Worm (Caenorhabditis elegans) whole organism, late embryonic: ENCODE results near the gene C35A5.6.

Experiments used
- K09A11.1 ChIP-seq: sonication (generic microtip); optimal IDR thresholded peaks from 2 replicates; lab custom pipeline; 2017; ENCODE audit warnings: antibody characterized with exemption, mild to moderate bottlenecking, missing genetic modification characterization, missing compliant biosample characterization; ENCODE audit not compliant: insufficient read depth
- T23F11.4 ChIP-seq: fragments of 200-800 bp; sonication (Bioruptor generic); optimal IDR thresholded peaks from 2 replicates; lab custom pipeline; 2018; ENCODE audit warnings: mild to moderate bottlenecking, missing genetic modification characterization, missing compliant biosample characterization
- ceh-19 ChIP-seq: fragments of 200-800 bp; sonication (Bioruptor generic); optimal IDR thresholded peaks from 2 replicates; lab custom pipeline; 2018; ENCODE audit warnings: mild to moderate bottlenecking, missing genetic modification characterization, missing compliant biosample characterization
- ceh-2 ChIP-seq: sonication (generic microtip); optimal IDR thresholded peaks from 2 replicates; lab custom pipeline; 2016; ENCODE audit warnings: missing genotype, missing genetic modification characterization, missing compliant biosample characterization
- ceh-22 ChIP-seq: sonication (generic microtip); optimal IDR thresholded peaks from 2 replicates; lab custom pipeline; 2017; ENCODE audit warnings: missing biosample characterization, missing genetic modification characterization
- ceh-30 ChIP-seq: fragments of 150-350 bp; optimal IDR thresholded peaks from 2 replicates; lab custom pipeline; 2014; ENCODE audit warnings: missing biosample characterization, missing genetic modification characterization
- ceh-48 ChIP-seq: sonication (generic microtip); optimal IDR thresholded peaks from 2 replicates; lab custom pipeline; 2016; ENCODE audit warnings: missing genetic modification characterization, inconsistent platforms, missing compliant biosample characterization
- ceh-6 ChIP-seq: fragments of 200-800 bp; sonication (Bioruptor generic); optimal IDR thresholded peaks from 2 replicates; lab custom pipeline; 2018; ENCODE audit warnings: mild to moderate bottlenecking, missing genetic modification characterization, missing compliant biosample characterization
- che-1 ChIP-seq: sonication (generic microtip); optimal IDR thresholded peaks from 2 replicates; lab custom pipeline; 2016; ENCODE audit warnings: mild to moderate bottlenecking, missing genetic modification characterization, missing compliant biosample characterization
- dmd-4 ChIP-seq: sonication (generic microtip); optimal IDR thresholded peaks from 2 replicates; lab custom pipeline; 2016; ENCODE audit warnings: borderline replicate concordance, missing genetic modification characterization, missing compliant biosample characterization
- elt-2 ChIP-seq: sonication (generic microtip); optimal IDR thresholded peaks from 2 replicates; lab custom pipeline; 2016; ENCODE audit warnings: missing genetic modification reagents, missing genetic modification characterization, missing compliant biosample characterization
- ets-4 ChIP-seq: sonication (generic microtip); optimal IDR thresholded peaks from 2 replicates; lab custom pipeline; 2016; ENCODE audit warnings: missing genetic modification characterization, missing compliant biosample characterization
- eyg-1 ChIP-seq: sonication (generic microtip); optimal IDR thresholded peaks from 2 replicates; lab custom pipeline; 2016; ENCODE audit warnings: missing genotype, missing genetic modification characterization, missing compliant biosample characterization
- fax-1 ChIP-seq: sonication (generic microtip); optimal IDR thresholded peaks from 2 replicates; lab custom pipeline; 2016; ENCODE audit warnings: missing genotype, missing genetic modification characterization, missing compliant biosample characterization
- fkh-10 ChIP-seq: fragments of 150-350 bp; optimal IDR thresholded peaks from 2 replicates; lab custom pipeline; 2014; ENCODE audit warnings: missing biosample characterization, missing genetic modification reagents, missing genetic modification characterization
- gmeb-2 ChIP-seq: sonication (generic microtip); optimal IDR thresholded peaks from 2 replicates; lab custom pipeline; 2016; ENCODE audit warnings: missing genetic modification characterization, inconsistent platforms, missing compliant biosample characterization
- hlh-15 ChIP-seq: sonication (generic microtip); optimal IDR thresholded peaks from 2 replicates; lab custom pipeline; 2016; ENCODE audit warnings: missing genetic modification characterization, missing compliant biosample characterization
- hlh-30 ChIP-seq: sonication (generic microtip); optimal IDR thresholded peaks from 2 replicates; lab custom pipeline; 2017; ENCODE audit warnings: antibody characterized with exemption, missing genetic modification characterization, missing compliant biosample characterization; ENCODE audit not compliant: insufficient read depth
- hlh-6 ChIP-seq: sonication (generic microtip); optimal IDR thresholded peaks from 2 replicates; lab custom pipeline; 2016; ENCODE audit warnings: missing genotype, missing genetic modification characterization, missing compliant biosample characterization
- lim-6 ChIP-seq: sonication (generic microtip); optimal IDR thresholded peaks from 2 replicates; lab custom pipeline; 2016; ENCODE audit warnings: missing genetic modification characterization, missing compliant biosample characterization
- lin-11 ChIP-seq: fragments of 200-800 bp; sonication (Bioruptor generic); optimal IDR thresholded peaks from 2 replicates; lab custom pipeline; 2018; ENCODE audit warnings: mild to moderate bottlenecking, missing genetic modification characterization, missing compliant biosample characterization
- madf-2 ChIP-seq: sonication (generic microtip); optimal IDR thresholded peaks from 2 replicates; lab custom pipeline; 2017; ENCODE audit warnings: missing genetic modification characterization, missing compliant biosample characterization
- mec-3 ChIP-seq: sonication (generic microtip); optimal IDR thresholded peaks from 2 replicates; lab custom pipeline; 2016; ENCODE audit warnings: borderline replicate concordance, missing genetic modification characterization, missing compliant biosample characterization
- pax-1 ChIP-seq: fragments of 150-350 bp; optimal IDR thresholded peaks from 2 replicates; lab custom pipeline; 2014; ENCODE audit warnings: missing biosample characterization, missing genetic modification characterization
- pha-2 ChIP-seq: sonication (generic microtip); optimal IDR thresholded peaks from 2 replicates; lab custom pipeline; 2017; ENCODE audit warnings: mild to moderate bottlenecking, missing genetic modification characterization, missing compliant biosample characterization
- pqm-1 ChIP-seq: sonication (generic microtip); optimal IDR thresholded peaks from 2 replicates; lab custom pipeline; 2016; ENCODE audit warnings: missing genetic modification characterization, missing compliant biosample characterization
- pros-1 ChIP-seq: fragments of 150-350 bp; optimal IDR thresholded peaks from 2 replicates; lab custom pipeline; 2014; ENCODE audit warnings: missing biosample characterization, missing genetic modification reagents, missing genetic modification characterization
- ref-2 ChIP-seq: sonication (generic microtip); optimal IDR thresholded peaks from 2 replicates; lab custom pipeline; 2016; ENCODE audit warnings: missing genetic modification characterization, missing compliant biosample characterization
- rnt-1 ChIP-seq: sonication (generic microtip); optimal IDR thresholded peaks from 2 replicates; lab custom pipeline; 2016; ENCODE audit warnings: missing genetic modification characterization, missing compliant biosample characterization
- syd-9 ChIP-seq: sonication (generic microtip); optimal IDR thresholded peaks from 2 replicates; lab custom pipeline; 2016; ENCODE audit warnings: mild to moderate bottlenecking, missing genetic modification characterization, moderate library complexity, missing compliant biosample characterization
- tbx-2 ChIP-seq: sonication (generic microtip); optimal IDR thresholded peaks from 2 replicates; lab custom pipeline; 2016; ENCODE audit warnings: missing genetic modification characterization, missing compliant biosample characterization
- ttx-3 ChIP-seq: sonication (generic microtip); optimal IDR thresholded peaks from 2 replicates; lab custom pipeline; 2016; ENCODE audit warnings: missing genetic modification reagents, missing genetic modification characterization, missing compliant biosample characterization
- unc-42 ChIP-seq: sonication (generic microtip); optimal IDR thresholded peaks from 2 replicates; lab custom pipeline; 2016; ENCODE audit warnings: missing genotype, missing genetic modification characterization, missing compliant biosample characterization
- unc-86 ChIP-seq: sonication (generic microtip); optimal IDR thresholded peaks from 2 replicates; lab custom pipeline; 2016; ENCODE audit warnings: missing genetic modification characterization, missing compliant biosample characterization
- ztf-16 ChIP-seq: sonication (generic microtip); optimal IDR thresholded peaks from 2 replicates; lab custom pipeline; 2017; ENCODE audit warnings: missing genetic modification characterization, missing compliant biosample characterization

The C35A5.6 gene

DNA sequence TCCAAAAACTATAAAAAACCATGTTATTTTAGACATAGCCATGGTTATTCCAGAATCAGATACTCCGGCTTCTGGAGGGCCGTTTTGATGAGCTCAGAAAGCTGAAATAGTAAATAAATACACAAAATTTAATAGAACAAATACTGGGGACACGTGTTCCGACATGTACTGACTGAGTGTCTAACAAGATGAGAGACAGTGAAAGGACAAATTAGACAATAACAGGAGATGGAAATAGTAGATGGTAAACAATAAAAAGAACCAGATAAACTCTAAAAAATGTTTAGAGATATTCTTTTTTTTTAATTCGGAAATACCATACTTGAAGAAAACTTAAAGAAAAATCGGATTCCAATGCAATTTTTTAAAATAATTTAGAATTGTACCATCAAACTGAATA is 24.3 kb upstream of the C35A5.6 start, which contains the start of gene Y32F6B.1:
Gene Y32F6B.1, minus strand, starts transcription at position 101 of the 400 bp plus-strand sequence.
- no peak for TF ChIP-seq che-1 (tag; lab: Kevin White, UChicago)
- no peak for TF ChIP-seq fax-1
- TF ChIP-seq tbx-2 (tag; lab: Kevin White, UChicago) = no peak
- TF ChIP-seq hlh-15 (tag; lab: Kevin White, UChicago) = no peak
- TF ChIP-seq ceh-30 (tag; lab: Kevin White, UChicago) = no peak
- TF ChIP-seq unc-86 (tag; lab: Kevin White, UChicago) = no peak
- no peak for TF ChIP-seq hlh-30 (tag; lab: Kevin White, UChicago)
- TF ChIP-seq dmd-4 (tag; lab: Kevin White, UChicago) = no peak

DNA sequence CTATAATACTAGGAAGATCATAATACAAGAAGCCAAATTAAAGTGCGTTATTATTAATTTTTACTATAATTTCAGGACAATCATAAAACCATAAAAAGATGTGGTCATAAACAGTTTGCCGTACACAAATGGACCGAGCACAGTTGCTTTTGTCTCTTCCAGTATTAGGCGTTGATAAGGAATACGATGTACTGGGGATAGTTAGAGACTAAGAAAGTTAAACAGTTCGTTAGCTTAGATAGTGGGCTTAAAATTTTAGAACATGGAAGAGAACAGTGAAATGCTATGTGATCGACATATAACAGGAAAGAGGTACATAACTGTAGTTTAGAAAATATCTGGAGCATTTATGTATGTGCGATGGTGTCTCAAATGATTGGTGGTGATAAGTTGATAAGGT is 23.5 kb upstream of the C35A5.6 start:
- TF ChIP-seq elt-2 (peak; percentile 43), ceh-19 (GFP tag; lab: Kevin White, UChicago) (no peak)

DNA sequence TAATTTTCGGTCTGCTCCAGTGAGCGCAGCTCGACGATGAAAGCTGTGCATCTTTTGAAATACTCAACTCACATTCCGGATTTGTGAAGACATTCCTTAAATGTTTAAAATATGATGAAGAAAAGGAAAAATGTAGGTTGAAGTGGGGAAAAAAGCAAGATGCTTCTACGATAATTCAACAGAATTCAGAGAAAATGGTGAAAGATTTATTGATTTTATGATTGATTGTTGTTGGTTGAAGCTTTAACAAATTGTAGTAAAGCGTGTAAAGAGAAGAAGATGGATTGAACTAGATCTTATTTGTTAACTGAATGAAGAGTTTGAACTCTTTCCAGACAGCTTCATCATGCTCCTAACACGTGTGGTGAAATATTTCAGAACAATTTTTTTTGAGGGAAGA is 18.9 kb upstream of the C35A5.6 start, which contains the start of gene ncx-5:
Gene ncx-5, minus strand, starts transcription at position 101 of the 400 bp plus-strand sequence.
- TF ChIP-seq lin-11 (tag; lab: Kevin White, UChicago) (no peak), pqm-1 (tag; lab: Kevin White, UChicago) (no peak), T23F11.4 (GFP tag; lab: Kevin White, UChicago) (no peak), syd-9 (tag; lab: Kevin White, UChicago) (no peak), ceh-2 (no peak), eyg-1 (tag; lab: Kevin White, UChicago) (no peak), K09A11.1 (no peak), rnt-1 (no peak), ceh-30 (tag; lab: Kevin White, UChicago) (no peak), ceh-22 (no peak)

DNA sequence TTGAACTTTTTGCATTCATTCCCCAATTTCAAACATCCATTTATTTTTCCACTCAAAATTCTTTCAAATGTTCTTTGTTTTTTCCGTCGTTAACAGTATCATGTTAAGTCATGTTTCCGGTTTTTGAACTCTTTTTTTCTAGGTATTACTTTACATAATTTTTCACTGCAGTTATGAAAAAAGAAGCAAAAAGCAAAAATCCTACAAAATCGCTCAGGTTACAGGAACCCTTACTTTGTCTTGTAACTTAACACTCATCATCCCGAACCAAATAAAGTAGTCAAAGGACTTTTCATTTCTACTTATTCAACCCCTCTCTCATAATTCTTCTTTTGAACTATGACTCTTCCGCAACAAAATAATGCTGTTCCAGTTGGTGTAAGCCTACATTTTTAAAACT is 17.5 kb upstream of the C35A5.6 start, which contains the start of gene aqp-5:
Gene aqp-5, plus strand, starts transcription at position 301 of the 400 bp plus-strand sequence.
- no peak for TF ChIP-seq hlh-6

DNA sequence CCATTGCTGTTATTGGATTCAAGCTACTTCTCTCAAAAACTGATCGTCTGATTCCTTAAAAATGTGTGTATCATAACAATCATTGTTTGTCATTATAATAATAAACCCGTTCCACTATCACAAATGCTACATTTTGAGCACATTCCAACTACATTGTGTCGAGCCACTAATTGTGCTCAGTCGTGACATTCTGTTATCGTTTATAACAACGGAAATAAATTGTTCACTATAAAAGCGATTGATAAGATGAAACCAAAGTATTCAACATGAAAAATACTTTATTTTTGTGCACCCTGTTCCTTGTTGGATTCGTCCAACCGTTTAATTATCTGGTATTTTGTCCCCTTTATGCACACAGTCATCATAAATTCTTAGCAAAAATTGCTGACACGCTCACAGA is 15.8 kb upstream of the C35A5.6 start, which contains the start of gene ugt-33:
Gene ugt-33, plus strand, starts transcription at position 260 of the 400 bp plus-strand sequence.
- TF ChIP-seq lim-6 (tag; lab: Kevin White, UChicago) = no peak
- no peak for TF ChIP-seq madf-2 (tag; lab: Kevin White, UChicago)
- no peak for TF ChIP-seq ttx-3
- TF ChIP-seq pax-1 = no peak
- TF ChIP-seq lin-11 (tag; lab: Kevin White, UChicago) = no peak
- no peak for TF ChIP-seq gmeb-2 (tag; lab: Kevin White, UChicago)
- TF ChIP-seq ceh-6 (GFP tag; lab: Kevin White, UChicago) = no peak
- TF ChIP-seq pha-2 (tag; lab: Kevin White, UChicago) = no peak
- no peak for TF ChIP-seq mec-3 (tag; lab: Kevin White, UChicago)
- TF ChIP-seq T23F11.4 (GFP tag; lab: Kevin White, UChicago) = no peak
- TF ChIP-seq pros-1 (tag; lab: Kevin White, UChicago) = no peak
- TF ChIP-seq fkh-10 (GFP tag; lab: Kevin White, UChicago) = no peak
- no peak for TF ChIP-seq elt-2
- TF ChIP-seq ref-2 (tag; lab: Kevin White, UChicago) = no peak
- TF ChIP-seq hlh-15 (tag; lab: Kevin White, UChicago) = no peak
- no peak for TF ChIP-seq unc-42
- no peak for TF ChIP-seq ztf-16 (tag; lab: Kevin White, UChicago)
- no peak for TF ChIP-seq ceh-48
- no peak for TF ChIP-seq ets-4 (tag; lab: Kevin White, UChicago)
